Fruit fly (Drosophila melanogaster) whole organism, embryonic: Measurements from ENCODE around the gene CG10064.

Experiments
- Adf1 ChIP-seq: fragments of 200-800 bp; sonication (Bioruptor generic); IDR thresholded peaks from 2 replicates; pipeline ENCODE4 v1.3.6; 2022; ENCODE audit warnings: missing biosample characterization, missing genetic modification characterization
- Blimp-1 ChIP-seq: fragments of 200-800 bp; sonication (Bioruptor generic); optimal IDR thresholded peaks from 3 replicates; lab custom pipeline; 2018; ENCODE audit warnings: missing biosample characterization, missing genetic modification characterization, mild to moderate bottlenecking, moderate library complexity, missing genetic modification reagents
- CG10147 ChIP-seq: fragments of 200-800 bp; sonication (Bioruptor generic); optimal IDR thresholded peaks from 2 replicates; lab custom pipeline; 2019; ENCODE audit warnings: missing biosample characterization, mild to moderate bottlenecking, missing genetic modification characterization, moderate library complexity
- CG10565 ChIP-seq: fragments of 200-800 bp; sonication (Bioruptor generic); optimal IDR thresholded peaks from 3 replicates; lab custom pipeline; 2016; ENCODE audit warnings: missing biosample characterization, mild to moderate bottlenecking, missing genetic modification characterization
- CG13894 ChIP-seq: fragments of 200-800 bp; sonication (Bioruptor generic); optimal IDR thresholded peaks from 3 replicates; lab custom pipeline; 2018; ENCODE audit warnings: missing biosample characterization, mild to moderate bottlenecking, missing genetic modification characterization, moderate library complexity
- CG17912 ChIP-seq: fragments of 200-800 bp; sonication (Bioruptor generic); optimal IDR thresholded peaks from 2 replicates; lab custom pipeline; 2018; ENCODE audit warnings: missing biosample characterization, mild to moderate bottlenecking, missing genetic modification characterization
- CG2120 ChIP-seq: fragments of 200-800 bp; sonication (Bioruptor generic); optimal IDR thresholded peaks from 3 replicates; lab custom pipeline; 2016; ENCODE audit warnings: missing biosample characterization, missing genetic modification characterization
- CG2202 ChIP-seq: fragments of 200-800 bp; sonication (Bioruptor generic); optimal IDR thresholded peaks from 2 replicates; lab custom pipeline; 2018; ENCODE audit warnings: missing biosample characterization, mild to moderate bottlenecking, missing genetic modification characterization
- CG30020 ChIP-seq: fragments of 200-800 bp; optimal IDR thresholded peaks from 2 replicates; lab custom pipeline; 2019; ENCODE audit warnings: missing biosample characterization, mild to moderate bottlenecking, missing genetic modification characterization, moderate library complexity
- CG31441 ChIP-seq: fragments of 200-800 bp; sonication (Bioruptor generic); IDR thresholded peaks from 2 replicates; pipeline ENCODE4 v1.3.6; 2022; ENCODE audit warnings: missing biosample characterization, missing genetic modification characterization
- CG4328 ChIP-seq: fragments of 200-800 bp; sonication (Bioruptor generic); optimal IDR thresholded peaks from 3 replicates; lab custom pipeline; 2017; ENCODE audit warnings: missing biosample characterization, missing genetic modification reagents, missing genetic modification characterization
- CG4707 ChIP-seq: fragments of 200-800 bp; sonication (Bioruptor generic); optimal IDR thresholded peaks from 2 replicates; lab custom pipeline; 2018; ENCODE audit warnings: missing biosample characterization, mild to moderate bottlenecking, missing genetic modification characterization, moderate library complexity
- CG6683 ChIP-seq: fragments of 200-800 bp; sonication (Bioruptor generic); optimal IDR thresholded peaks from 2 replicates; lab custom pipeline; 2017; ENCODE audit warnings: missing biosample characterization, mild to moderate bottlenecking, missing genetic modification characterization, missing genetic modification reagents
- CG7839 ChIP-seq: fragments of 200-800 bp; sonication (Bioruptor generic); optimal IDR thresholded peaks from 3 replicates; lab custom pipeline; 2018; ENCODE audit warnings: missing biosample characterization, mild to moderate bottlenecking, missing genetic modification characterization, moderate library complexity
- CG7928 ChIP-seq: fragments of 200-800 bp; sonication (Bioruptor generic); optimal IDR thresholded peaks from 2 replicates; lab custom pipeline; 2017; ENCODE audit warnings: missing biosample characterization, mild to moderate bottlenecking, missing genetic modification characterization
- CG8924 ChIP-seq: fragments of 200-800 bp; optimal IDR thresholded peaks from 3 replicates; lab custom pipeline; 2019; ENCODE audit warnings: missing biosample characterization, mild to moderate bottlenecking, missing genetic modification characterization, moderate library complexity
- CG9727 ChIP-seq: fragments of 200-800 bp; sonication (Bioruptor generic); optimal IDR thresholded peaks from 3 replicates; lab custom pipeline; 2017; ENCODE audit warnings: missing biosample characterization, mild to moderate bottlenecking, missing genetic modification characterization
- CG9876 ChIP-seq: fragments of 200-800 bp; sonication (Bioruptor generic); optimal IDR thresholded peaks from 2 replicates; lab custom pipeline; 2016; ENCODE audit warnings: missing biosample characterization, missing genetic modification characterization
- CoRest ChIP-seq: fragments of 200-800 bp; sonication (Bioruptor generic); optimal IDR thresholded peaks from 3 replicates; lab custom pipeline; 2018; ENCODE audit warnings: missing biosample characterization, mild to moderate bottlenecking, missing genetic modification characterization, moderate library complexity
- Elba2 ChIP-seq: fragments of 200-800 bp; sonication (Bioruptor generic); optimal IDR thresholded peaks from 3 replicates; lab custom pipeline; 2016; ENCODE audit warnings: missing biosample characterization, missing genetic modification characterization
- Ets65A ChIP-seq: fragments of 200-800 bp; sonication (Bioruptor generic); peaks from one replicate; lab custom pipeline; 2016; ENCODE audit warnings: missing biosample characterization, missing genetic modification characterization
- HLHmδ ChIP-seq: fragments of 200-800 bp; sonication (Bioruptor generic); optimal IDR thresholded peaks from 2 replicates; lab custom pipeline; 2018; ENCODE audit warnings: missing biosample characterization, mild to moderate bottlenecking, missing genetic modification characterization, moderate library complexity
- HmgD ChIP-seq: fragments of 200-800 bp; sonication (Bioruptor generic); optimal IDR thresholded peaks from 3 replicates; lab custom pipeline; 2016; ENCODE audit warnings: missing biosample characterization, missing genetic modification characterization
- Hmx ChIP-seq: fragments of 200-800 bp; sonication (Bioruptor generic); optimal IDR thresholded peaks from 2 replicates; lab custom pipeline; 2016; ENCODE audit warnings: missing biosample characterization, missing genetic modification characterization
- Hr51 ChIP-seq, 2 experiments: fragments of 200-800 bp; sonication (Bioruptor generic); optimal IDR thresholded peaks; 2 replicates in 1 of 2; 3 replicates in 1 of 2; lab custom pipeline; 2016 to 2018; ENCODE audit warnings: missing biosample characterization in 2 of 2, missing genetic modification characterization in 2 of 2, mild to moderate bottlenecking in 1 of 2, moderate library complexity in 1 of 2
- Med ChIP-seq: fragments of 200-800 bp; sonication (Bioruptor generic); peaks from one replicate; lab custom pipeline; 2016; ENCODE audit warnings: missing biosample characterization, missing genetic modification characterization, mild to moderate bottlenecking, inconsistent platforms, moderate library complexity
- Myb ChIP-seq: fragments of 200-800 bp; sonication (Bioruptor generic); optimal IDR thresholded peaks from 2 replicates; lab custom pipeline; 2016; ENCODE audit warnings: missing biosample characterization, missing genetic modification characterization
- NFAT ChIP-seq: fragments of 200-800 bp; sonication (Bioruptor generic); IDR thresholded peaks from 2 replicates; pipeline ENCODE4 v1.3.6; 2022; ENCODE audit warnings: missing biosample characterization, missing genetic modification characterization
- Poxn ChIP-seq: fragments of 200-800 bp; sonication (Bioruptor generic); IDR thresholded peaks from 2 replicates; pipeline ENCODE4 v1.3.6; 2022; ENCODE audit warnings: missing biosample characterization, missing genetic modification characterization
- Ravus ChIP-seq: fragments of 200-800 bp; sonication (Bioruptor generic); IDR thresholded peaks from 2 replicates; pipeline ENCODE4 v1.3.6; 2022; ENCODE audit warnings: missing biosample characterization, missing genetic modification characterization
- Sox100B ChIP-seq: fragments of 200-800 bp; sonication (Bioruptor generic); optimal IDR thresholded peaks from 3 replicates; lab custom pipeline; 2018; ENCODE audit warnings: missing biosample characterization, mild to moderate bottlenecking, missing genetic modification characterization
- Sry-β ChIP-seq: fragments of 200-800 bp; sonication (Bioruptor generic); optimal IDR thresholded peaks from 2 replicates; lab custom pipeline; 2018; ENCODE audit warnings: missing biosample characterization, mild to moderate bottlenecking, missing genetic modification characterization, moderate library complexity
- Usf ChIP-seq: fragments of 200-800 bp; sonication (Bioruptor generic); optimal IDR thresholded peaks from 2 replicates; lab custom pipeline; 2017; ENCODE audit warnings: missing genotype, missing biosample characterization, missing genetic modification characterization
- chif ChIP-seq, 2 experiments: fragments of 200-800 bp; sonication (Bioruptor generic); optimal IDR thresholded peaks; 3 replicates each; lab custom pipeline; 2016; ENCODE audit warnings: missing biosample characterization in 2 of 2, missing genetic modification characterization in 2 of 2
- dysf ChIP-seq: fragments of 200-800 bp; sonication (Bioruptor generic); IDR thresholded peaks from 3 replicates; pipeline ENCODE4 v1.3.6; 2022; ENCODE audit warnings: missing biosample characterization, missing genetic modification characterization
- ftz-f1 ChIP-seq: fragments of 200-800 bp; sonication (Bioruptor generic); optimal IDR thresholded peaks from 2 replicates; lab custom pipeline; 2016; ENCODE audit warnings: missing biosample characterization, missing genetic modification characterization
- hbn ChIP-seq: fragments of 200-800 bp; sonication (Bioruptor generic); IDR thresholded peaks from 2 replicates; pipeline ENCODE4 v1.3.6; 2022; ENCODE audit warnings: missing biosample characterization, missing genetic modification characterization; ENCODE audit not compliant: partially characterized antibody
- hkb ChIP-seq, 2 experiments: fragments of 200-800 bp in 1 of 2; fragments of >200 bp in 1 of 2; sonication (Bioruptor generic) in 1 of 2; IDR thresholded peaks in 1 of 2; optimal IDR thresholded peaks in 1 of 2; 2 replicates each; pipeline versions ENCODE4 v1.3.6 to Lab custom; 2017 to 2022; ENCODE audit warnings: missing biosample characterization in 1 of 2, missing genetic modification characterization in 1 of 2
- insv ChIP-seq, 2 experiments: fragments of 200-800 bp; sonication (Bioruptor generic); optimal IDR thresholded peaks; 3 replicates each; lab custom pipeline; 2016 to 2018; ENCODE audit warnings: missing biosample characterization in 2 of 2, missing genetic modification characterization in 2 of 2
- kay ChIP-seq: fragments of 200-800 bp; sonication (Bioruptor generic); optimal IDR thresholded peaks from 2 replicates; lab custom pipeline; 2016; ENCODE audit warnings: missing biosample characterization, missing genetic modification characterization
- ken ChIP-seq: fragments of 200-800 bp; sonication (Bioruptor generic); IDR thresholded peaks from 3 replicates; pipeline ENCODE4 v1.3.6; 2022; ENCODE audit warnings: missing biosample characterization, missing genetic modification characterization
- knrl ChIP-seq: fragments of 200-800 bp; sonication (Bioruptor generic); IDR thresholded peaks from 3 replicates; pipeline ENCODE4 v1.3.6; 2022; ENCODE audit warnings: missing biosample characterization, missing genetic modification characterization; ENCODE audit not compliant: partially characterized antibody
- oc ChIP-seq: fragments of 200-800 bp; sonication (Bioruptor generic); optimal IDR thresholded peaks from 2 replicates; lab custom pipeline; 2018; ENCODE audit warnings: missing biosample characterization, mild to moderate bottlenecking, missing genetic modification characterization, moderate library complexity
- seq ChIP-seq: fragments of 200-800 bp; sonication (Bioruptor generic); IDR thresholded peaks from 2 replicates; pipeline ENCODE4 v1.3.6; 2022; ENCODE audit warnings: missing biosample characterization, missing genetic modification characterization
- tgo ChIP-seq: fragments of 200-800 bp; sonication (Bioruptor generic); IDR thresholded peaks from 3 replicates; pipeline ENCODE4 v1.3.6; 2022; ENCODE audit warnings: missing biosample characterization, missing genetic modification characterization
- tin ChIP-seq: fragments of 200-800 bp; sonication (Bioruptor generic); optimal IDR thresholded peaks from 3 replicates; lab custom pipeline; 2016; ENCODE audit warnings: missing biosample characterization, missing genetic modification characterization
- ttk ChIP-seq: fragments of 200-800 bp; sonication (Bioruptor generic); IDR thresholded peaks from 2 replicates; pipeline ENCODE4 v2.1.2; 2022; ENCODE audit warnings: missing biosample characterization, missing genetic modification characterization
- usp ChIP-seq: fragments of >200 bp; optimal IDR thresholded peaks from 2 replicates; lab custom pipeline; 2017; ENCODE audit warnings: missing biosample characterization, missing genetic modification characterization

Gene CG10064

dm6 chr3L:6963792-6964487 is 3.8 kb downstream of the CG10064 start (continued):
- TF ChIP-seq Elba2 (GFP tag; lab: Kevin White, UChicago) = no peak
- TF ChIP-seq chif (GFP tag; optimal IDR thresholded peaks at IDR 0.05; lab: Kevin White, UChicago) = peak; percentile 84 to 86
- peak; percentile 82 for TF ChIP-seq CG2120
- peak; percentile 82 for TF ChIP-seq tgo (GFP tag; lab: Robert Waterston, UW)
- peak; percentile 74 for TF ChIP-seq Sox100B
- TF ChIP-seq CG17912 (GFP tag; lab: Kevin White, UChicago) = no peak
- peak; percentile 30; the same call in 1 of the 2 replicates for TF ChIP-seq Adf1 (GFP tag; lab: Robert Waterston, UW)
- TF ChIP-seq NFAT (GFP tag; lab: Robert Waterston, UW) = 0 out of 2 replicates have a peak, but pooled peaks have one; percentile 37
- TF ChIP-seq CG9876 (GFP tag; lab: Kevin White, UChicago) = peak; percentile 56
- TF ChIP-seq knrl = no peak
- TF ChIP-seq dysf (GFP tag; lab: Robert Waterston, UW) = peak; percentile 88
- TF ChIP-seq Hr51 (GFP tag; optimal IDR thresholded peaks at IDR 0.05; lab: Kevin White, UChicago) = peak; percentile 52 to 87
- TF ChIP-seq CG10565 (GFP tag; lab: Kevin White, UChicago) = no peak
- no peak for TF ChIP-seq hbn (GFP tag; lab: Robert Waterston, UW)
- peak; percentile 34 for TF ChIP-seq Sry-β
- no peak for TF ChIP-seq usp (GFP tag; lab: Kevin White, UChicago)
- peak; percentile 47 for TF ChIP-seq HmgD (GFP tag; lab: Kevin White, UChicago)
- peak; percentile 44 for TF ChIP-seq CG30020
- TF ChIP-seq CG2202 (tag; lab: Kevin White, UChicago) = peak; percentile 69
- TF ChIP-seq CG6683 (GFP tag; lab: Kevin White, UChicago) = peak; percentile 68
- peak; percentile 54 for TF ChIP-seq CG10147 (GFP tag; lab: Kevin White, UChicago)
- TF ChIP-seq hkb (optimal IDR thresholded peaks at IDR 0.05; lab: Kevin White, UChicago) = no peak
- peak; percentile 70; the same call in 1 of the 2 replicates for TF ChIP-seq hkb (GFP tag; IDR thresholded peaks at IDR 0.05; lab: Robert Waterston, UW)
- TF ChIP-seq CG7839 (tag; lab: Kevin White, UChicago) = peak; percentile 89
- no peak for TF ChIP-seq CG4328 (GFP tag; lab: Kevin White, UChicago)
- TF ChIP-seq Ets65A (GFP tag; lab: Kevin White, UChicago) = peak; percentile 95
- TF ChIP-seq ken = 0 out of 3 replicates have a peak, but pooled peaks have one; percentile 20
- no peak for TF ChIP-seq ftz-f1 (GFP tag; lab: Kevin White, UChicago)
- peak; percentile 54 for TF ChIP-seq Usf (GFP tag; lab: Kevin White, UChicago)
- peak; percentile 8 for TF ChIP-seq CG13894 (tag; lab: Kevin White, UChicago)
- peak; percentile 43 for TF ChIP-seq Hmx (GFP tag; lab: Kevin White, UChicago)
- peak; percentile 63 for TF ChIP-seq Myb
- peak; percentile 70 for TF ChIP-seq ttk (GFP tag; lab: Robert Waterston, UW)
- peak; percentile 24 for TF ChIP-seq CG7928 (GFP tag; lab: Kevin White, UChicago)
- peak; percentile 96 for TF ChIP-seq Med (GFP tag; lab: Kevin White, UChicago)
- no peak for TF ChIP-seq Poxn
- peak; percentile 88 for TF ChIP-seq CG8924 (tag; lab: Kevin White, UChicago)
- no peak for TF ChIP-seq insv (GFP tag; optimal IDR thresholded peaks at IDR 0.05; lab: Kevin White, UChicago)
- no peak; the same call in 1 of the 2 replicates for TF ChIP-seq Ravus (GFP tag; lab: Robert Waterston, UW)
- peak; percentile 69 for TF ChIP-seq seq
- peak; percentile 66 for TF ChIP-seq kay (GFP tag; lab: Kevin White, UChicago)
- peak; percentile 84 for TF ChIP-seq CG9727
- peak; percentile 81 for TF ChIP-seq CG31441 (GFP tag; lab: Robert Waterston, UW)
- TF ChIP-seq HLHmδ (GFP tag; lab: Kevin White, UChicago) = no peak
- peak; percentile 80 for TF ChIP-seq oc
- peak; percentile 88 for TF ChIP-seq CoRest
- TF ChIP-seq tin = peak; percentile 80
- peak; percentile 56 for TF ChIP-seq CG4707 (GFP tag; lab: Kevin White, UChicago)
- peak; percentile 82 for TF ChIP-seq Blimp-1 (GFP tag; lab: Kevin White, UChicago)
